Worm (Caenorhabditis elegans) whole organism, L3 larva: ENCODE results near the gene F58E6.8.

Experiments used
- elt-1 ChIP-seq: fragments of 150-350 bp; optimal IDR thresholded peaks from 2 replicates; lab custom pipeline; 2014; ENCODE audit warnings: missing biosample characterization, missing genetic modification characterization
- lin-39 ChIP-seq: fragments of 150-350 bp; optimal IDR thresholded peaks from 2 replicates; lab custom pipeline; 2018; ENCODE audit warnings: missing biosample characterization, missing genetic modification reagents, missing genetic modification characterization
- nfya-1 ChIP-seq: sonication (generic microtip); optimal IDR thresholded peaks from 2 replicates; lab custom pipeline; 2017; ENCODE audit warnings: missing genetic modification characterization, mild to moderate bottlenecking, missing compliant biosample characterization, antibody characterized with exemption, moderate library complexity; ENCODE audit not compliant: insufficient read depth
- nhr-25 ChIP-seq: sonication (generic microtip); optimal IDR thresholded peaks from 2 replicates; lab custom pipeline; 2017; ENCODE audit warnings: missing biosample characterization, missing genetic modification characterization

ce11 chrV:9729462-9730162 is 26.0 kb downstream of the F58E6.8 start, which contains the start of the genes aagr-3 and drap-1:
- TF ChIP-seq lin-39 (tag; lab: Kevin White, UChicago) (peak; percentile 81), nfya-1 (tag; lab: Kevin White, UChicago) (peak; percentile 88), elt-1 (tag; lab: Kevin White, UChicago) (no peak), nhr-25 (tag; lab: Kevin White, UChicago) (no peak)
